Fruit fly (Drosophila melanogaster) whole organism, embryonic: ENCODE measurements around the gene tho2.
A peak's percentile ranks its signal among the peaks of the same experiment; 100 is the strongest.

Experiments
- Bgb ChIP-seq: fragments of 200-800 bp; sonication (Bioruptor generic); IDR thresholded peaks from 2 replicates; pipeline ENCODE4 v1.3.6; 2022; ENCODE audit warnings: missing biosample characterization, missing genetic modification characterization; ENCODE audit not compliant: partially characterized antibody
- CG11560 ChIP-seq: fragments of 200-800 bp; sonication (Bioruptor generic); IDR thresholded peaks from 3 replicates; pipeline ENCODE4 v1.3.6; 2022; ENCODE audit warnings: missing biosample characterization, missing genetic modification characterization
- CG1233 ChIP-seq: fragments of 200-800 bp; sonication (Bioruptor generic); optimal IDR thresholded peaks from 4 replicates; lab custom pipeline; 2018; ENCODE audit warnings: missing biosample characterization, mild to moderate bottlenecking, missing genetic modification characterization
- CG12391 ChIP-seq: fragments of 200-800 bp; sonication (Bioruptor generic); optimal IDR thresholded peaks from 3 replicates; lab custom pipeline; 2018; ENCODE audit warnings: missing biosample characterization, mild to moderate bottlenecking, missing genetic modification characterization, moderate library complexity
- CG13296 ChIP-seq: fragments of 200-800 bp; sonication (Bioruptor generic); optimal IDR thresholded peaks from 3 replicates; lab custom pipeline; 2018; ENCODE audit warnings: missing biosample characterization, mild to moderate bottlenecking, missing genetic modification characterization
- CG15269 ChIP-seq: fragments of 200-800 bp; sonication (Bioruptor generic); optimal IDR thresholded peaks from 2 replicates; lab custom pipeline; 2018; ENCODE audit warnings: missing biosample characterization, mild to moderate bottlenecking, missing genetic modification characterization, moderate library complexity
- CG1602 ChIP-seq: fragments of 200-800 bp; sonication (Bioruptor generic); optimal IDR thresholded peaks from 3 replicates; lab custom pipeline; 2016; ENCODE audit warnings: missing biosample characterization, missing genetic modification characterization
- CG18476 ChIP-seq: fragments of 200-800 bp; sonication (Bioruptor generic); optimal IDR thresholded peaks from 2 replicates; lab custom pipeline; 2016; ENCODE audit warnings: missing biosample characterization, mild to moderate bottlenecking, missing genetic modification characterization
- CG2116 ChIP-seq: fragments of 200-800 bp; sonication (Bioruptor generic); optimal IDR thresholded peaks from 3 replicates; lab custom pipeline; 2018; ENCODE audit warnings: missing biosample characterization, mild to moderate bottlenecking, missing genetic modification characterization
- CG2120 ChIP-seq: fragments of 200-800 bp; sonication (Bioruptor generic); optimal IDR thresholded peaks from 3 replicates; lab custom pipeline; 2016; ENCODE audit warnings: missing biosample characterization, missing genetic modification characterization
- CG31224 ChIP-seq: fragments of 200-800 bp; sonication (Bioruptor generic); IDR thresholded peaks from 2 replicates; pipeline ENCODE4 v1.3.6; 2022; ENCODE audit warnings: missing biosample characterization, missing genetic modification characterization
- CG31365 ChIP-seq: fragments of 200-800 bp; sonication (Bioruptor generic); optimal IDR thresholded peaks from 2 replicates; lab custom pipeline; 2018; ENCODE audit warnings: missing biosample characterization, mild to moderate bottlenecking, missing genetic modification characterization
- CG33557 ChIP-seq: fragments of 200-800 bp; sonication (Bioruptor generic); optimal IDR thresholded peaks from 2 replicates; lab custom pipeline; 2019; ENCODE audit warnings: missing biosample characterization, mild to moderate bottlenecking, missing genetic modification characterization, moderate library complexity
- CG5953 ChIP-seq: fragments of 200-800 bp; sonication (Bioruptor generic); IDR thresholded peaks from 2 replicates; pipeline ENCODE4 v1.3.6; 2022; ENCODE audit warnings: missing biosample characterization, missing genetic modification characterization
- CG7357 ChIP-seq: fragments of 200-800 bp; sonication (Bioruptor generic); IDR thresholded peaks from 3 replicates; pipeline ENCODE4 v1.3.6; 2022; ENCODE audit warnings: missing biosample characterization, missing genetic modification characterization
- CG7928 ChIP-seq: fragments of 200-800 bp; sonication (Bioruptor generic); optimal IDR thresholded peaks from 2 replicates; lab custom pipeline; 2017; ENCODE audit warnings: missing biosample characterization, mild to moderate bottlenecking, missing genetic modification characterization
- CG9437 ChIP-seq: fragments of 200-800 bp; sonication (Bioruptor generic); optimal IDR thresholded peaks from 2 replicates; lab custom pipeline; 2018; ENCODE audit warnings: missing biosample characterization, mild to moderate bottlenecking, missing genetic modification characterization
- CG9876 ChIP-seq: fragments of 200-800 bp; sonication (Bioruptor generic); optimal IDR thresholded peaks from 2 replicates; lab custom pipeline; 2016; ENCODE audit warnings: missing biosample characterization, missing genetic modification characterization
- Dll ChIP-seq: fragments of 200-800 bp; sonication (Bioruptor generic); IDR thresholded peaks from 4 replicates; pipeline ENCODE4 v1.3.6; 2022; ENCODE audit warnings: missing biosample characterization, missing genetic modification characterization; ENCODE audit not compliant: partially characterized antibody
- Fer1 ChIP-seq: fragments of 200-800 bp; sonication (Bioruptor generic); optimal IDR thresholded peaks from 2 replicates; lab custom pipeline; 2017; ENCODE audit warnings: missing biosample characterization, mild to moderate bottlenecking, missing genetic modification characterization
- Gug ChIP-seq: fragments of 200-800 bp; sonication (Bioruptor generic); IDR thresholded peaks from 4 replicates; pipeline ENCODE4 v1.3.6; 2022; ENCODE audit warnings: missing biosample characterization, missing genetic modification characterization
- Jarid2 ChIP-seq: fragments of 200-800 bp; sonication (Bioruptor generic); optimal IDR thresholded peaks from 3 replicates; lab custom pipeline; 2017; ENCODE audit warnings: mild to moderate bottlenecking, missing biosample characterization, missing genetic modification reagents, missing genetic modification characterization
- MBD-R2 ChIP-seq: fragments of 200-800 bp; sonication (Bioruptor generic); IDR thresholded peaks from 2 replicates; pipeline ENCODE4 v1.3.6; 2022; ENCODE audit warnings: missing biosample characterization, missing genetic modification characterization
- Nf-YC ChIP-seq: fragments of 200-800 bp; optimal IDR thresholded peaks from 3 replicates; lab custom pipeline; 2019; ENCODE audit warnings: missing biosample characterization, mild to moderate bottlenecking, missing genetic modification characterization, moderate library complexity
- Opbp ChIP-seq: fragments of 200-800 bp; sonication (Bioruptor generic); IDR thresholded peaks from 3 replicates; pipeline ENCODE4 v1.3.6; 2022; ENCODE audit warnings: missing biosample characterization, missing genetic modification characterization; ENCODE audit not compliant: partially characterized antibody
- Ravus ChIP-seq: fragments of 200-800 bp; sonication (Bioruptor generic); IDR thresholded peaks from 2 replicates; pipeline ENCODE4 v1.3.6; 2022; ENCODE audit warnings: missing biosample characterization, missing genetic modification characterization
- Sry-δ ChIP-seq: fragments of 200-800 bp; sonication (Bioruptor generic); optimal IDR thresholded peaks from 2 replicates; lab custom pipeline; 2016; ENCODE audit warnings: missing biosample characterization, missing genetic modification characterization
- aop ChIP-seq: fragments of 200-800 bp; sonication (Bioruptor generic); IDR thresholded peaks from 2 replicates; pipeline ENCODE4 v1.3.6; 2022; ENCODE audit warnings: missing biosample characterization, missing genetic modification characterization
- ara ChIP-seq: fragments of 200-800 bp; sonication (Bioruptor generic); IDR thresholded peaks from 2 replicates; pipeline ENCODE4 v1.3.6; 2022; ENCODE audit warnings: missing biosample characterization, missing genetic modification characterization
- cato ChIP-seq: fragments of 200-800 bp; sonication (Bioruptor generic); optimal IDR thresholded peaks from 2 replicates; lab custom pipeline; 2016; ENCODE audit warnings: missing biosample characterization, missing genetic modification characterization, borderline replicate concordance
- crol ChIP-seq: fragments of 200-800 bp; sonication (Bioruptor generic); IDR thresholded peaks from 2 replicates; pipeline ENCODE4 v1.3.6; 2022; ENCODE audit warnings: missing biosample characterization, missing genetic modification characterization
- da ChIP-seq: fragments of 200-800 bp; sonication (Bioruptor generic); optimal IDR thresholded peaks from 2 replicates; lab custom pipeline; 2016; ENCODE audit warnings: missing biosample characterization, missing genetic modification characterization
- eve ChIP-seq, 2 experiments: fragments of >200 bp; optimal IDR thresholded peaks; 2 replicates each; lab custom pipeline; 2017; ENCODE audit warnings: missing biosample characterization in 2 of 2, missing genetic modification characterization in 2 of 2
- fd96Cb ChIP-seq: fragments of 200-800 bp; sonication (Bioruptor generic); optimal IDR thresholded peaks from 2 replicates; lab custom pipeline; 2018; ENCODE audit warnings: missing biosample characterization, mild to moderate bottlenecking, missing genetic modification characterization, moderate library complexity
- grau ChIP-seq: fragments of 200-800 bp; optimal IDR thresholded peaks from 3 replicates; lab custom pipeline; 2019; ENCODE audit warnings: missing biosample characterization, mild to moderate bottlenecking, missing genetic modification characterization, moderate library complexity
- grn ChIP-seq: fragments of 200-800 bp; sonication (Bioruptor generic); optimal IDR thresholded peaks from 3 replicates; lab custom pipeline; 2017; ENCODE audit warnings: missing biosample characterization, missing genetic modification characterization
- hth ChIP-seq: fragments of >200 bp; optimal IDR thresholded peaks from 2 replicates; lab custom pipeline; 2017; ENCODE audit warnings: inconsistent platforms
- ind ChIP-seq: fragments of 200-800 bp; sonication (Bioruptor generic); optimal IDR thresholded peaks from 3 replicates; lab custom pipeline; 2016; ENCODE audit warnings: missing biosample characterization, missing genetic modification characterization
- luna ChIP-seq: fragments of 200-800 bp; sonication (Bioruptor generic); optimal IDR thresholded peaks from 2 replicates; lab custom pipeline; 2016; ENCODE audit warnings: missing biosample characterization, missing genetic modification characterization
- mirr ChIP-seq: fragments of 200-800 bp; sonication (Bioruptor generic); optimal IDR thresholded peaks from 3 replicates; lab custom pipeline; 2018; ENCODE audit warnings: missing biosample characterization, mild to moderate bottlenecking, missing genetic modification characterization
- nau ChIP-seq: fragments of 200-800 bp; sonication (Bioruptor generic); optimal IDR thresholded peaks from 3 replicates; lab custom pipeline; 2017; ENCODE audit warnings: missing biosample characterization, mild to moderate bottlenecking, missing genetic modification characterization, missing genetic modification reagents
- nerfin-2 ChIP-seq: fragments of 200-800 bp; sonication (Bioruptor generic); IDR thresholded peaks from 2 replicates; pipeline ENCODE4 v1.3.6; 2022; ENCODE audit warnings: missing biosample characterization, missing genetic modification characterization; ENCODE audit not compliant: partially characterized antibody
- oc ChIP-seq: fragments of 200-800 bp; sonication (Bioruptor generic); optimal IDR thresholded peaks from 2 replicates; lab custom pipeline; 2018; ENCODE audit warnings: missing biosample characterization, mild to moderate bottlenecking, missing genetic modification characterization, moderate library complexity
- onecut ChIP-seq: fragments of 200-800 bp; sonication (Bioruptor generic); IDR thresholded peaks from 2 replicates; pipeline ENCODE4 v1.3.6; 2022; ENCODE audit warnings: missing biosample characterization, missing genetic modification characterization
- repo ChIP-seq: fragments of 200-800 bp; sonication (Bioruptor generic); optimal IDR thresholded peaks from 2 replicates; lab custom pipeline; 2016; ENCODE audit warnings: missing biosample characterization, missing genetic modification characterization
- sc ChIP-seq, 3 experiments: fragments of >200 bp in 2 of 3; fragments of 200-800 bp in 1 of 3; sonication (Bioruptor generic) in 1 of 3; optimal IDR thresholded peaks; 2 replicates in 2 of 3; 3 replicates in 1 of 3; lab custom pipeline; 2017; ENCODE audit warnings: mild to moderate bottlenecking in 1 of 3, missing biosample characterization in 1 of 3, missing genetic modification characterization in 1 of 3, missing genetic modification reagents in 1 of 3
- tll ChIP-seq, 2 experiments: fragments of 200-800 bp in 1 of 2; fragments of >200 bp in 1 of 2; sonication (Bioruptor generic) in 1 of 2; optimal IDR thresholded peaks; 2 replicates each; lab custom pipeline; 2017 to 2019; ENCODE audit warnings: missing biosample characterization in 2 of 2, missing genetic modification characterization in 2 of 2, mild to moderate bottlenecking in 1 of 2, moderate library complexity in 1 of 2
- vnd ChIP-seq: fragments of 200-800 bp; sonication (Bioruptor generic); IDR thresholded peaks from 3 replicates; pipeline ENCODE4 v1.3.6; 2022; ENCODE audit warnings: missing biosample characterization, missing genetic modification characterization; ENCODE audit not compliant: partially characterized antibody
- wdn ChIP-seq: fragments of 200-800 bp; sonication (Bioruptor generic); IDR thresholded peaks from 2 replicates; pipeline ENCODE4 v1.3.6; 2022; ENCODE audit warnings: missing biosample characterization, missing genetic modification characterization
- wor ChIP-seq: fragments of 200-800 bp; sonication (Bioruptor generic); IDR thresholded peaks from 2 replicates; pipeline ENCODE4 v1.3.6; 2022; ENCODE audit warnings: missing biosample characterization, missing genetic modification characterization

The tho2 gene

DNA sequence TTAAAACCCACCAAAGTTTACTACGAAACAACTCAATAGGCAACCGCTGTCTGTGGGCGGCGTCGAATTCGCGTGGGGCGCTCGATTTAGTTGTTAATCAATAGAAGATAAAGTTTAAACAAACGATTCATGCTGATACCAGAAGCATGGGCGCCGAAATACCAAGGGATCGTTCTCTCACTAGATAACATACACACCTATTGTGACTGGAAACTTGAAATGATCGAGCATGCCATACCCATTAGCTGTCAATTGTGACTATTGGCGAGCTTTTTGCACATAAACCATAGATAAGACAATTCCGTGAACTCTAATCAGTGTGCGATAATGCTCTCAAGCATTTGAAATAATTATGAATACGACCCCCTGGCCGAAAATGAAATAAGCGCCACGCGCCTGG, 34.4 kb upstream of the tho2 start (continued):
- TF ChIP-seq Gug (GFP tag; lab: Robert Waterston, UW) = peak; percentile 63; the same call in 2 of the 4 replicates
- peak; percentile 64 for TF ChIP-seq fd96Cb (tag; lab: Kevin White, UChicago)
- TF ChIP-seq Fer1 = peak; percentile 66
- TF ChIP-seq nau (GFP tag; lab: Kevin White, UChicago) = peak; percentile 60
- peak; percentile 68 for TF ChIP-seq CG1233 (GFP tag; lab: Kevin White, UChicago)
- TF ChIP-seq Opbp = no peak
- peak; percentile 66; the same call in 2 of the 3 replicates for TF ChIP-seq CG7357
- TF ChIP-seq onecut (GFP tag; lab: Robert Waterston, UW) = peak; percentile 30; the same call in 1 of the 2 replicates
- TF ChIP-seq oc = peak; percentile 55
- peak; percentile 68; the same call in 1 of the 2 replicates for TF ChIP-seq CG5953 (GFP tag; lab: Robert Waterston, UW)
- TF ChIP-seq CG1602 (GFP tag; lab: Kevin White, UChicago) = peak; percentile 40
- peak; percentile 57; the same call in 1 of the 3 replicates for TF ChIP-seq CG11560 (tag; lab: Robert Waterston, UW)
- no peak for TF ChIP-seq sc (optimal IDR thresholded peaks at IDR 0.05; lab: Kevin White, UChicago)
- TF ChIP-seq sc (GFP tag; optimal IDR thresholded peaks at IDR 0.05; lab: Kevin White, UChicago) = peak; percentile 44
- TF ChIP-seq wor = peak; percentile 62
- TF ChIP-seq Jarid2 (GFP tag; lab: Kevin White, UChicago) = peak; percentile 39
- 0 out of 2 replicates have a peak, but pooled peaks have one; percentile 5 for TF ChIP-seq aop (GFP tag; lab: Robert Waterston, UW)
- peak; percentile 91 for TF ChIP-seq CG2120 (GFP tag; lab: Kevin White, UChicago)
- peak; percentile 48 for TF ChIP-seq CG18476 (GFP tag; lab: Kevin White, UChicago)
- TF ChIP-seq CG12391 (tag; lab: Kevin White, UChicago) = peak; percentile 59
- TF ChIP-seq CG9876 (GFP tag; lab: Kevin White, UChicago) = peak; percentile 27
- TF ChIP-seq MBD-R2 (GFP tag; lab: Robert Waterston, UW) = peak; percentile 41; the same call in 1 of the 2 replicates
- no peak for TF ChIP-seq vnd
- TF ChIP-seq tll (GFP tag; optimal IDR thresholded peaks at IDR 0.05; lab: Kevin White, UChicago) = no peak
- TF ChIP-seq CG31224 = peak; percentile 75
- peak; percentile 36 for TF ChIP-seq Sry-δ (GFP tag; lab: Kevin White, UChicago)
- no peak for TF ChIP-seq crol (GFP tag; lab: Robert Waterston, UW)
- peak; percentile 87 for TF ChIP-seq ind (GFP tag; lab: Kevin White, UChicago)
- TF ChIP-seq repo (GFP tag; lab: Kevin White, UChicago) = no peak
- peak; percentile 45 for TF ChIP-seq CG31365 (tag; lab: Kevin White, UChicago)
- no peak for TF ChIP-seq CG2116

DNA sequence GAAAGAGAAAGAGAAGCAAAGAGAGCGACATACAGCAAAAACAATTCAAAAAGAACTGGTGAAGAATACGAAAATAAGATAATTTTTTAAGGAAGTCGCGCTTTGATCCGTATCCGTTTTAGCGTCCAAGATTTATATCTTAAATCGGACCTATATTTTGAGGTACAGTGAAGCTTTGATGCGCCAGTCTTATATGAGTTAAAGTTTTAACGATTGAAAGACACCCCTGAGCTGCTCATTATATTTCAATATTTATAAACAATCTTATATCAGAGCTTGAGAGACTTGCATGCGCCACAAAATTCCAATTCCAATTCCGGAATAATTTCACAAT, 33.8 kb upstream of the tho2 start:
- TF ChIP-seq Ravus = no peak
- no peak for TF ChIP-seq mirr (GFP tag; lab: Kevin White, UChicago)
- peak in 1 of 2 experiments; percentile 23 for TF ChIP-seq eve (GFP tag; optimal IDR thresholded peaks at IDR 0.05; lab: Kevin White, UChicago)
- no peak for TF ChIP-seq nerfin-2
- no peak for TF ChIP-seq Nf-YC (tag; lab: Kevin White, UChicago)
- no peak for TF ChIP-seq cato
- 0 out of 2 replicates have a peak, but pooled peaks have one; percentile 20 for TF ChIP-seq CG5953 (GFP tag; lab: Robert Waterston, UW)
- TF ChIP-seq Dll = no peak
- TF ChIP-seq ind (GFP tag; lab: Kevin White, UChicago) = no peak
- TF ChIP-seq luna (GFP tag; lab: Kevin White, UChicago) = no peak
- TF ChIP-seq ara (GFP tag; lab: Robert Waterston, UW) = no peak
- TF ChIP-seq da (GFP tag; lab: Kevin White, UChicago) = no peak
- TF ChIP-seq grn = peak; percentile 50
- no peak for TF ChIP-seq hth (lab: Kevin White, UChicago)
- TF ChIP-seq CG15269 = no peak
- TF ChIP-seq CG13296 (GFP tag; lab: Kevin White, UChicago) = no peak
- TF ChIP-seq grau (tag; lab: Kevin White, UChicago) = peak; percentile 75
- TF ChIP-seq Bgb (GFP tag; lab: Robert Waterston, UW) = 0 out of 2 replicates have a peak, but pooled peaks have one; percentile 5
- TF ChIP-seq CG2120 (GFP tag; lab: Kevin White, UChicago) = peak; percentile 18
- no peak for TF ChIP-seq CG7928 (GFP tag; lab: Kevin White, UChicago)
- TF ChIP-seq CG9437 (GFP tag; lab: Kevin White, UChicago) = no peak
- TF ChIP-seq wdn (GFP tag; lab: Robert Waterston, UW) = peak; percentile 46; the same call in 1 of the 2 replicates
- no peak for TF ChIP-seq CG33557
